Worm (Caenorhabditis elegans): ENCODE data around the gene ZK218.7.

The ZK218.7 gene

ce11 chrV:17105483-17105882 is at the start of gene ZK218.7:
ZK218.7 (plus strand) TSS chrV:17105783.
- TF ChIP-seq zfp-2 (tag; optimal IDR thresholded peaks at IDR 0.05) (no peak), arid-1 (GFP tag; conservative IDR thresholded peaks at IDR 0.05) (no peak), php-3 (GFP tag; IDR thresholded peaks at IDR 0.05) (no peak), lin-13 (GFP tag; optimal IDR thresholded peaks at IDR 0.05) (no peak), fos-1 (tag; optimal IDR thresholded peaks at IDR 0.05) (no peak), dve-1 (tag; optimal IDR thresholded peaks at IDR 0.05; ENCODE audit: insufficient read depth) (no peak), mdl-1 (tag; optimal IDR thresholded peaks at IDR 0.05) (no peak), set-16 (GFP tag; IDR thresholded peaks at IDR 0.05) (no peak), nhr-28 (tag; optimal IDR thresholded peaks at IDR 0.05) (no peak), unc-130 (GFP tag; optimal IDR thresholded peaks at IDR 0.05) (no peak), unc-39 (tag; optimal IDR thresholded peaks at IDR 0.05) (no peak), gei-8 (GFP tag; optimal IDR thresholded peaks at IDR 0.05) (no peak), jun-1 (tag; optimal IDR thresholded peaks at IDR 0.05) (no peak), ztf-7 (tag; optimal IDR thresholded peaks at IDR 0.05) (no peak)

DNA sequence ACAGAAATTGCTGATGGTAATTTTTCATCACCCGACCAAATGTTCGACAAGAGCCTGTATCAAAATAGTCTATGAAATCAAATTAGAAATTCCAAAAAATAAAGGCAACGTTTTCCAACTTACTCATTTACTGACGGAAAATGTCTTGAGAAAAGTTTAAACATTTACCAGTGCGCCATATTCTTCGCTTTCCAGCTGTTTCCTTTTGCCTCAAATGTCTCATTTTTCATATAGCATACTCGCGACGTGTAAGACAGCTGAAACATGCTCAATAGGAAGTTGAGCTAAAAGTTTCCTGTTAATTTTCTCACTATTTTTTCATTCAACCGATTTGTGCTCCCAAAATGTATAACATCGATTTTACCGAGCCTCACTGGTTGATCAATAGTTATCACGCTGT is 45.6 kb upstream of the ZK218.7 start, which contains the start of gene sri-66:
sri-66 (plus strand) TSS at position 301 of the 400 bp plus-strand sequence.
- TF ChIP-seq nhr-10 (tag; optimal IDR thresholded peaks at IDR 0.05) (no peak), zag-1 (tag; optimal IDR thresholded peaks at IDR 0.05) (no peak)

ce11 chrV:17061585-17061984 is 44.0 kb upstream of the ZK218.7 start, which contains the start of gene F28B1.9:
F28B1.9 (plus strand) TSS chrV:17061885.
- TF ChIP-seq unc-62 (GFP tag; optimal IDR thresholded peaks at IDR 0.05 in 1 of 2) (peak in 1 of 2 experiments; percentile 15), unc-62 (tag; optimal IDR thresholded peaks at IDR 0.05) (no peak), R02D3.7 (tag; optimal IDR thresholded peaks at IDR 0.05) (no peak), dmd-9 (GFP tag; IDR thresholded peaks at IDR 0.05) (no peak), nhr-6 (tag; optimal IDR thresholded peaks at IDR 0.05) (no peak), ama-1 (optimal IDR thresholded peaks at IDR 0.05) (no peak)

DNA sequence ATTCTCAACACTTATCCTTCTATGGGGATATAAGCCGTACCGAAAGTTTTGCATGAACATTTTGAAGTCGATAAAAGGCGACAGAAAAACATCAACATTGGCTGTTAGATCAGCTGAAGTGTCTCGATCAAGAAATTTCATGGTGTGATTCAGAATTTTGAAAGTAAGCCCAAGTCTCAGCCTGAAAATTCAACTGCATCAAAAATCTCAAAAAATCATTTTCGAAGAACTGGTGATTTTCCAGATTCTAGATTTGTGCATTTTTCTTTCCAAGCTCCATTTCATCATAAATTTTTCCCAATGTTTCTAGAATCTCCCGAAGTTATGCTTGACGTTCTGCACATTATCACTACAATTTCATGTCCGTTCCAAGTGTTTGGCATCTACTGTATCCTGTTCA is 40.9 kb upstream of the ZK218.7 start, which contains the start of gene srh-255:
srh-255 (plus strand) TSS at position 301 of the 400 bp plus-strand sequence.
- TF ChIP-seq lin-1 (GFP tag; IDR thresholded peaks at IDR 0.05) (no peak), mep-1 (tag; optimal IDR thresholded peaks at IDR 0.05) (no peak), dmd-6 (GFP tag; IDR thresholded peaks at IDR 0.05) (no peak)

- TF ChIP-seq pqm-1 (tag; optimal IDR thresholded peaks at IDR 0.05), result no peak
- no peak for TF ChIP-seq mxl-3 (GFP tag; optimal IDR thresholded peaks at IDR 0.05)
- no peak for TF ChIP-seq duxl-1 (tag; optimal IDR thresholded peaks at IDR 0.05; ENCODE audit: poor library complexity)
- no peak for TF ChIP-seq tra-1 (GFP tag; IDR thresholded peaks at IDR 0.05)
- TF ChIP-seq aha-1 (tag), result peak; percentile 94
Observed at ce11 chrV:17066634-17067033, 38.9 kb upstream of the ZK218.7 start.

ce11 chrV:17068839-17069238 is 36.7 kb upstream of the ZK218.7 start, which contains the start of gene T05E12.8:
T05E12.8 (plus strand) TSS chrV:17069139.
- no peak for TF ChIP-seq lin-15B (tag; optimal IDR thresholded peaks at IDR 0.05)
- no peak for TF ChIP-seq ceh-28 (tag; optimal IDR thresholded peaks at IDR 0.05)
- TF ChIP-seq Y105C5A.15 (GFP tag; IDR thresholded peaks at IDR 0.05), result no peak
- no peak for TF ChIP-seq mep-1 (tag; optimal IDR thresholded peaks at IDR 0.05)
- no peak for TF ChIP-seq dpl-1 (GFP tag; optimal IDR thresholded peaks at IDR 0.05)
- TF ChIP-seq egl-43 (GFP tag; IDR thresholded peaks at IDR 0.05), result no peak
- no peak for TF ChIP-seq daf-16 (GFP tag; optimal IDR thresholded peaks at IDR 0.05)
- no peak for TF ChIP-seq daf-16 (tag; optimal IDR thresholded peaks at IDR 0.05)
- no peak for TF ChIP-seq sdz-12 (GFP tag; optimal IDR thresholded peaks at IDR 0.05)
- no peak for TF ChIP-seq nhr-41 (GFP tag; IDR thresholded peaks at IDR 0.05)
- TF ChIP-seq T26A8.4 (GFP tag; IDR thresholded peaks at IDR 0.05), result no peak
